Fruit fly (Drosophila melanogaster): ENCODE data around the gene heph.

Gene heph

DNA sequence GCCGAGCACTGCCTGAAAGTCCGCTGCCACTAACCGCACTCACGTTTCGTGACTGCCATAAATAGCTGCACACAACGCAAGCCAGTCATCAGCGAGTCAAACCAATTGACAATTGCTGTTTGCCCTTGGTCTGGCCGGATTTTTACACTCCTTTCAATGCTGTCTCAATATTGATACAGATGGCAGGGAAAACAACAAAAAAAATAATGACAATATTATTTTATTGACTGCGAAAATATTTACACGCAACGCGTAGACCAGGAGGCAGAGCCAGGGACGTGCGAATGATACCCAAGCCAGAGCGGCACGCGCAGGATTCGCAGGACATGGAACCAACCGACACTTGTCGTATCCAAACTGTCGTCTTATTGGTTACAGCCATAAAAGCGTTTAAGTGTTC lies 137.0 kb downstream of the heph start:
- TF ChIP-seq Sin3A (optimal IDR thresholded peaks at IDR 0.05) (no peak), psq (optimal IDR thresholded peaks at IDR 0.05) (no peak), h (optimal IDR thresholded peaks at IDR 0.05) (no peak), insv (optimal IDR thresholded peaks at IDR 0.05) (no peak), Myc (optimal IDR thresholded peaks at IDR 0.05) (no peak), ttk (optimal IDR thresholded peaks at IDR 0.05) (no peak)

- TF ChIP-seq h (optimal IDR thresholded peaks at IDR 0.05): no peak
- TF ChIP-seq insv (optimal IDR thresholded peaks at IDR 0.05): no peak
- TF ChIP-seq ttk (optimal IDR thresholded peaks at IDR 0.05): no peak
- TF ChIP-seq Sin3A (optimal IDR thresholded peaks at IDR 0.05): no peak
- TF ChIP-seq Myc (optimal IDR thresholded peaks at IDR 0.05): no peak
- TF ChIP-seq psq (optimal IDR thresholded peaks at IDR 0.05): no peak
Measured at dm6 chr3R:31872543-31872942, 142.8 kb downstream of the heph start.

dm6 chr3R:31870488-31870887 lies 144.8 kb downstream of the heph start:
- TF ChIP-seq ttk (optimal IDR thresholded peaks at IDR 0.05) (no peak), Sin3A (optimal IDR thresholded peaks at IDR 0.05) (no peak), insv (optimal IDR thresholded peaks at IDR 0.05) (no peak), Myc (optimal IDR thresholded peaks at IDR 0.05) (no peak), h (optimal IDR thresholded peaks at IDR 0.05) (no peak), psq (optimal IDR thresholded peaks at IDR 0.05) (no peak)

DNA sequence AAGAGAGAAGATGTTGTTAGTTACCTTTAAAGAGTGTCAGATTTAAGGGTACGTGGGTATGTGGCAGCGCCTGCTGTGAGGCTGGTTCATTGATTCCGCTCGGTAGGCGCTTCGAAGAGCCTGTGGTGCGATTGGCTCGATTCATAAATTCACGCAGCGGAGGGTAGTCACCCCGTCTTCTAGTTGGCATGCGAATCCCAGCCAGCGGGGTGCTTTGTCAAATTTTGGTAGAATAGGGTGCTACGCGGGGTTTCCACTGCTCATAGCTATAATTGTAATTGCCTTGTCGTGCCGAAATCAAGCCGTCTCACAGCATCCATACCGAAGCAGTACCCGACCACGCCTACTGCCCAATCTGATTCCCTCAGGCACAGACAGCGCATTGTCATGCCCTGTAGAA lies 163.1 kb downstream of the heph start:
- no peak for TF ChIP-seq Myc (optimal IDR thresholded peaks at IDR 0.05)
- TF ChIP-seq ttk (optimal IDR thresholded peaks at IDR 0.05): no peak

DNA sequence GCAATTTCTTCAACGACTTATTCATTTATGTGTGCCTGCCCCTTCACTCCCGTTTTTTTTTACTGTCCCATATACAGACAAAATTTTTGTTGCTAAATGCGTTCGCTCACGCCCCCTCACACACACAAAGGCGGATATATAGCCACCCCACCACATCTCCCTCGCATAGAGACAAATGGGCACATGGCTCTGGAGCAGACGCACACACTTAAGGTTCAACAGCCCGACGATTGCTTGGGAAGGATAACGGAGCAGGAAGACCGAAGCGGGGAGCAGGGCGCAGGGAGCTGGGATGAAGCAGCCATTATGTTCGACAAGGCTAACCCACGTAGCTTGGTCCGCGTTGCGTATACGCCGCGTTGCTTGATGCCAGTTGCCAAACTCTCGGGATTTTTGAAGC lies 188.9 kb downstream of the heph start:
- TF ChIP-seq Sin3A (optimal IDR thresholded peaks at IDR 0.05) (no peak), ttk (optimal IDR thresholded peaks at IDR 0.05) (no peak), insv (optimal IDR thresholded peaks at IDR 0.05) (no peak), psq (optimal IDR thresholded peaks at IDR 0.05) (no peak), Myc (optimal IDR thresholded peaks at IDR 0.05) (no peak), h (optimal IDR thresholded peaks at IDR 0.05) (no peak)

- TF ChIP-seq ttk (optimal IDR thresholded peaks at IDR 0.05) (no peak), insv (optimal IDR thresholded peaks at IDR 0.05) (no peak), psq (optimal IDR thresholded peaks at IDR 0.05) (no peak), Sin3A (optimal IDR thresholded peaks at IDR 0.05) (no peak), Myc (optimal IDR thresholded peaks at IDR 0.05) (no peak)
Measured at dm6 chr3R:31825571-31826068, 189.7 kb downstream of the heph start.

DNA sequence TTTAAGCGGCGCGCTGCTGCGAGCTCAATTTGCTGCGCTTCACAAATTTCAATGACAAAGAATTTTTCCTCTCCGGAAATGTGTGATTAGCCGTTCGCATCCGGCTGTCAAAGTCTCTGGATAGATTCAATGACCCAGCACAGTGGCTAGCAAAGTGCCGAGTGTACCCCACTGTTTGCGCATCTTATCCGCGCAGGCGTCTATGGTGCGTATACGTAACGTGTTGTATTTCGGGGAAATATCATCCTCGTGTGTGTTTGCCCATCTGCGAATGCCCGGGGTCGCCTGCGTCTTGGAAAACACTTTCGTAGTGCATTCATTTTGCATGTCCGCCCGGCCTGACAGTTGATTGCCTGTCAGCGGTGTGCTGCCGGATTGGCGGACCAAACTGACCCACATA lies 191.1 kb downstream of the heph start:
- no peak for TF ChIP-seq psq (optimal IDR thresholded peaks at IDR 0.05)
- no peak for TF ChIP-seq ttk (optimal IDR thresholded peaks at IDR 0.05)
- TF ChIP-seq Sin3A (optimal IDR thresholded peaks at IDR 0.05): no peak
- no peak for TF ChIP-seq Myc (optimal IDR thresholded peaks at IDR 0.05)
- no peak for TF ChIP-seq h (optimal IDR thresholded peaks at IDR 0.05)
- no peak for TF ChIP-seq insv (optimal IDR thresholded peaks at IDR 0.05)

DNA sequence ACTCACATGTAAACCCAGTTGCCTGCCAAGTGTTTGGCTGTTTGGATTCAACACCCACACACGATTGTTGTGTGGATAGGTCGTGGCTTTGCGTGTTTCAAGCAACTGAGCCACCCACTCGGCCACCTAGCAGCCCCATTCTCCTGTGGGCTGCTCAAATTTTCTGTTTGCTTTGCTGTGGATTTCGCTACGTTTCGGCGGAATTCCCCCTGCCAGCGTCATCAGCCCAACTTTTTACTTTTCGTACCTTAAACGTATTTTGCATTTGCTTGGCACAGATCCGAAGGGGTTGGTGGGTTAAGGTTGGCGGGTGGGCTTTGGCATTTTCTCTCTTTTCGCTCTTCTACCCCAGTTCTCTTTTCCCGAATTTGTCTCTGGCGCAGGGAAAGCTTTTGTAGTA lies 192.9 kb downstream of the heph start:
- TF ChIP-seq insv (optimal IDR thresholded peaks at IDR 0.05): no peak
- no peak for TF ChIP-seq psq (optimal IDR thresholded peaks at IDR 0.05)
- TF ChIP-seq ttk (optimal IDR thresholded peaks at IDR 0.05): no peak
- no peak for TF ChIP-seq Myc (optimal IDR thresholded peaks at IDR 0.05)
- no peak for TF ChIP-seq Sin3A (optimal IDR thresholded peaks at IDR 0.05)
- TF ChIP-seq h (optimal IDR thresholded peaks at IDR 0.05): no peak

dm6 chr3R:31812976-31813298 lies 202.4 kb downstream of the heph start:
- TF ChIP-seq h (optimal IDR thresholded peaks at IDR 0.05) (no peak), insv (optimal IDR thresholded peaks at IDR 0.05) (no peak), Sin3A (optimal IDR thresholded peaks at IDR 0.05) (no peak), Myc (optimal IDR thresholded peaks at IDR 0.05) (no peak), psq (optimal IDR thresholded peaks at IDR 0.05) (no peak), ttk (optimal IDR thresholded peaks at IDR 0.05) (no peak)

dm6 chr3R:31812117-31812975 lies 203.0 kb downstream of the heph start, which contains the start of the genes FeCH and RhoGAP100F:
TSS of gene FeCH (minus strand) at chr3R:31812296.
TSS of gene RhoGAP100F (plus strand) at chr3R:31812609.
- TF ChIP-seq h (optimal IDR thresholded peaks at IDR 0.05) (no peak), Sin3A (optimal IDR thresholded peaks at IDR 0.05) (no peak), psq (optimal IDR thresholded peaks at IDR 0.05) (no peak), insv (optimal IDR thresholded peaks at IDR 0.05) (no peak), ttk (optimal IDR thresholded peaks at IDR 0.05) (no peak), Myc (optimal IDR thresholded peaks at IDR 0.05) (no peak)

DNA sequence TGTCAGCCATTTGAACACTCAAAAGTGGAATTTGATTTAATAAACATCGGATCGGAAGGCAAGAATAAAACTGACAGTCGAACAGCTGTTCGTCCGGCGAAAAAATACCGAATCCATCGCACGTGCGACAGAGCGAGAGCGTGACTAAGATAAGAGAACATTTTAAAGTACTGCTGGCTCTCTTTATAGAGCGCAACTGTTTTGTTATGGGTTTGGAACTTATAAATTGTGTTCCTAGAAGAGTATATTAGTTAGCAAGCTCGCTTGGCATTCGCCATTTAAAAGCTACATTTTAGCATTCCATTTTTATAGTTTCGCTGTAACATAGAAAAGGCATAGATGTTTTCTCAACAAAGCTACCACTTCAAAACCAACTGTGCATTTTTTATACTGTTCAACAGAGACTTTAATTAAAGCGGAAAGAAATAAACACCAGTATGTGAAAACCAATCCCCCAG lies 205.2 kb downstream of the heph start, which contains the start of gene Rift:
Gene Rift, minus strand, starts transcription at position 114 of the 458 bp plus-strand sequence.
- TF ChIP-seq h (optimal IDR thresholded peaks at IDR 0.05) (no peak), Myc (optimal IDR thresholded peaks at IDR 0.05) (no peak), insv (optimal IDR thresholded peaks at IDR 0.05) (no peak), Sin3A (optimal IDR thresholded peaks at IDR 0.05) (no peak), ttk (optimal IDR thresholded peaks at IDR 0.05) (no peak), psq (optimal IDR thresholded peaks at IDR 0.05) (no peak)

DNA sequence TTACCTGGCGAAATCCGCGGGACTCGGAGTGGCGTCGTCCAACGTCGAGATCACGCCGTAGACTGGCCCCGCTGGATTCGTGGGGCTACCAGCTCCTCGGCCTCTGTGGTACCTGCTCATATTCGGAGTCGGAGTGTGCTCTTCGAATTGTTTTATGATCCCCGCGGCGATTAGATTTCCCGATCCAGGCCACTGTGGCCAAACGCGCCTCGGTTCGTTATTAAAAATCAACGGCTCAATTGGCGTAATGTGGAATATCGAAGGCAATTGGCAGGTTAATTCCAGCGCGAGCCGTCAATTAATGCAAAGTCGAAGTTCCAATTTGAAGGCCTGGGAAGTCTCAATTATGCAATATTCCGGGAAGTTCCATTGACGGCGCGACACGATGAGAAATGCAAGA lies 205.7 kb downstream of the heph start:
- TF ChIP-seq Sin3A (optimal IDR thresholded peaks at IDR 0.05): no peak
- no peak for TF ChIP-seq Myc (optimal IDR thresholded peaks at IDR 0.05)
- no peak for TF ChIP-seq ttk (optimal IDR thresholded peaks at IDR 0.05)
- no peak for TF ChIP-seq psq (optimal IDR thresholded peaks at IDR 0.05)
- TF ChIP-seq h (optimal IDR thresholded peaks at IDR 0.05): no peak
- no peak for TF ChIP-seq insv (optimal IDR thresholded peaks at IDR 0.05)
